Fruit fly (Drosophila melanogaster): Measurements from ENCODE around the gene Wdr24.

Wdr24 gene

dm6 chr3R:29696359-29696758, 48.5 kb downstream of the Wdr24 start (continued):
- TF ChIP-seq pho (GFP tag; optimal IDR thresholded peaks at IDR 0.05) (no peak), CG4282 (GFP tag; optimal IDR thresholded peaks at IDR 0.05) (no peak), peb (GFP tag; IDR thresholded peaks at IDR 0.05) (no peak), CG14667 (GFP tag; IDR thresholded peaks at IDR 0.05) (no peak), Dad (GFP tag; optimal IDR thresholded peaks at IDR 0.05) (no peak), Poxn (GFP tag; IDR thresholded peaks at IDR 0.05) (no peak), Bgb (GFP tag; IDR thresholded peaks at IDR 0.05; ENCODE audit: partially characterized antibody) (no peak), CG3281 (GFP tag; optimal IDR thresholded peaks at IDR 0.05) (no peak), her (GFP tag; optimal IDR thresholded peaks at IDR 0.05) (no peak), trem (tag; optimal IDR thresholded peaks at IDR 0.05) (peak; percentile 27), knrl (GFP tag; IDR thresholded peaks at IDR 0.05; ENCODE audit: partially characterized antibody) (no peak), Xbp1 (GFP tag; optimal IDR thresholded peaks at IDR 0.05) (peak; percentile 23), gfzf (GFP tag; optimal IDR thresholded peaks at IDR 0.05) (no peak), sisA (GFP tag; IDR thresholded peaks at IDR 0.05) (peak; percentile 34), Max (GFP tag; optimal IDR thresholded peaks at IDR 0.05) (no peak), row (GFP tag; IDR thresholded peaks at IDR 0.05) (peak; percentile 33; the same call in 2 of the 3 replicates), Ets65A (GFP tag) (no peak), Bdp1 (GFP tag; optimal IDR thresholded peaks at IDR 0.05) (no peak), chm (GFP tag; IDR thresholded peaks at IDR 0.05) (no peak), Kr (GFP tag; optimal IDR thresholded peaks at IDR 0.05) (no peak), jumu (GFP tag; optimal IDR thresholded peaks at IDR 0.05) (no peak), E2f2 (GFP tag; IDR thresholded peaks at IDR 0.05) (no peak), CG13894 (tag; optimal IDR thresholded peaks at IDR 0.05) (no peak), ato (GFP tag; IDR thresholded peaks at IDR 0.05; ENCODE audit: partially characterized antibody) (no peak), CG17612 (GFP tag; IDR thresholded peaks at IDR 0.05) (no peak), CG12299 (tag; optimal IDR thresholded peaks at IDR 0.05) (no peak), abd-A (tag; optimal IDR thresholded peaks at IDR 0.05) (no peak), zf30C (GFP tag; optimal IDR thresholded peaks at IDR 0.05) (peak; percentile 9), fd96Cb (tag; optimal IDR thresholded peaks at IDR 0.05) (no peak), CG3163 (GFP tag; optimal IDR thresholded peaks at IDR 0.05) (no peak), run (tag; optimal IDR thresholded peaks at IDR 0.05) (no peak), Gug (GFP tag; IDR thresholded peaks at IDR 0.05) (no peak), Ada2b (GFP tag; IDR thresholded peaks at IDR 0.05) (0 out of 2 replicates have a peak, but pooled peaks have one; percentile 7), tx (GFP tag; optimal IDR thresholded peaks at IDR 0.05) (no peak), sd (tag; optimal IDR thresholded peaks at IDR 0.05) (no peak), CG9817 (tag; optimal IDR thresholded peaks at IDR 0.05) (no peak), wek (GFP tag; optimal IDR thresholded peaks at IDR 0.05) (no peak), CG17802 (tag; optimal IDR thresholded peaks at IDR 0.05) (peak; percentile 21), nmo (GFP tag; optimal IDR thresholded peaks at IDR 0.05) (peak; percentile 14), Dref (GFP tag; IDR thresholded peaks at IDR 0.05) (no peak), CG32772 (GFP tag; IDR thresholded peaks at IDR 0.05) (0 out of 2 replicates have a peak, but pooled peaks have one; percentile 25), PHDP (tag; optimal IDR thresholded peaks at IDR 0.05) (no peak), dpn (GFP tag; optimal IDR thresholded peaks at IDR 0.05) (no peak), CG30403 (GFP tag; optimal IDR thresholded peaks at IDR 0.05) (no peak), Jarid2 (GFP tag; optimal IDR thresholded peaks at IDR 0.05) (no peak), CG3847 (GFP tag; IDR thresholded peaks at IDR 0.05) (no peak), ATbp (GFP tag; optimal IDR thresholded peaks at IDR 0.05) (no peak), shn (GFP tag; optimal IDR thresholded peaks at IDR 0.05) (no peak), Deaf1 (tag; optimal IDR thresholded peaks at IDR 0.05) (no peak), Myb (GFP tag; optimal IDR thresholded peaks at IDR 0.05) (no peak), sug (tag; optimal IDR thresholded peaks at IDR 0.05) (no peak), CG3838 (GFP tag; optimal IDR thresholded peaks at IDR 0.05) (no peak)
